Fruit fly (Drosophila melanogaster): ENCODE data around the gene CG44194.

CG44194 gene

dm6 chr3R:12995522-12995921, 2.0 kb downstream of the CG44194 start, which contains the start of gene CG7488 (continued):
- TF ChIP-seq Pdp1 (GFP tag; optimal IDR thresholded peaks at IDR 0.05) = peak in 1 of 2 experiments; percentile 86
- no peak for TF ChIP-seq gsb (GFP tag; IDR thresholded peaks at IDR 0.05)
- TF ChIP-seq Bgb (GFP tag; IDR thresholded peaks at IDR 0.05; ENCODE audit: partially characterized antibody) = peak; percentile 85
- TF ChIP-seq CG14710 (tag; optimal IDR thresholded peaks at IDR 0.05) = peak; percentile 26
- TF ChIP-seq HLH54F (GFP tag; optimal IDR thresholded peaks at IDR 0.05) = no peak
- peak; percentile 27 for TF ChIP-seq zen (tag; optimal IDR thresholded peaks at IDR 0.05)
- no peak for TF ChIP-seq CG5180 (GFP tag; optimal IDR thresholded peaks at IDR 0.05)
- no peak for TF ChIP-seq CG15479 (GFP tag; optimal IDR thresholded peaks at IDR 0.05)
- TF ChIP-seq CG6791 (GFP tag; IDR thresholded peaks at IDR 0.05; ENCODE audit: partially characterized antibody) = peak; percentile 89
- no peak for TF ChIP-seq shn (GFP tag; optimal IDR thresholded peaks at IDR 0.05)
- peak; percentile 85 for TF ChIP-seq tna (GFP tag; IDR thresholded peaks at IDR 0.05; ENCODE audit: partially characterized antibody)
- peak; percentile 84 for TF ChIP-seq hbn (GFP tag; IDR thresholded peaks at IDR 0.05; ENCODE audit: partially characterized antibody)
- peak; percentile 90 for TF ChIP-seq CG8388 (GFP tag; optimal IDR thresholded peaks at IDR 0.05)
- no peak for TF ChIP-seq mirr (GFP tag; optimal IDR thresholded peaks at IDR 0.05)
- peak; percentile 72; the same call in 1 of the 2 replicates for TF ChIP-seq amos (GFP tag; IDR thresholded peaks at IDR 0.05; ENCODE audit: partially characterized antibody)
- TF ChIP-seq CG13894 (tag; optimal IDR thresholded peaks at IDR 0.05) = no peak
- TF ChIP-seq Myb (GFP tag; optimal IDR thresholded peaks at IDR 0.05) = peak; percentile 13
- TF ChIP-seq NFAT (GFP tag; IDR thresholded peaks at IDR 0.05) = no peak
- no peak for TF ChIP-seq row (GFP tag; IDR thresholded peaks at IDR 0.05)
- TF ChIP-seq CG15514 (GFP tag; optimal IDR thresholded peaks at IDR 0.05) = peak; percentile 18
- TF ChIP-seq CG14014 (GFP tag; IDR thresholded peaks at IDR 0.05) = no peak
- peak; percentile 26 for TF ChIP-seq stwl (tag; optimal IDR thresholded peaks at IDR 0.05)
- TF ChIP-seq CG4854 (GFP tag; optimal IDR thresholded peaks at IDR 0.05) = no peak
- no peak for TF ChIP-seq tap (tag; optimal IDR thresholded peaks at IDR 0.05)
- peak; percentile 92 for TF ChIP-seq CG13287 (GFP tag; IDR thresholded peaks at IDR 0.05; ENCODE audit: partially characterized antibody)
- peak; percentile 2 for TF ChIP-seq Sin3A (optimal IDR thresholded peaks at IDR 0.05)
- TF ChIP-seq CG8089 (GFP tag; optimal IDR thresholded peaks at IDR 0.05) = no peak
- TF ChIP-seq CG15073 (GFP tag; optimal IDR thresholded peaks at IDR 0.05) = no peak
- TF ChIP-seq zen2 (GFP tag; IDR thresholded peaks at IDR 0.05; ENCODE audit: partially characterized antibody) = peak; percentile 84
- TF ChIP-seq Ptx1 (GFP tag; IDR thresholded peaks at IDR 0.05) = no peak
- TF ChIP-seq ftz-f1 (GFP tag; optimal IDR thresholded peaks at IDR 0.05) = no peak
- no peak for TF ChIP-seq H15 (GFP tag; IDR thresholded peaks at IDR 0.05)
- TF ChIP-seq her (GFP tag; optimal IDR thresholded peaks at IDR 0.05) = no peak
- no peak for TF ChIP-seq peb (GFP tag; IDR thresholded peaks at IDR 0.05)
- peak; percentile 54 for TF ChIP-seq YL-1 (GFP tag; optimal IDR thresholded peaks at IDR 0.05)
- TF ChIP-seq tup (GFP tag; optimal IDR thresholded peaks at IDR 0.05) = no peak
- no peak for TF ChIP-seq run (tag; optimal IDR thresholded peaks at IDR 0.05)
- peak; percentile 80 for TF ChIP-seq Dref (GFP tag; IDR thresholded peaks at IDR 0.05)
- TF ChIP-seq ssp (GFP tag; IDR thresholded peaks at IDR 0.05) = no peak
- no peak for TF ChIP-seq ham (GFP tag; IDR thresholded peaks at IDR 0.05)
- peak; percentile 78; the same call in 2 of the 3 replicates for TF ChIP-seq Opbp (GFP tag; IDR thresholded peaks at IDR 0.05; ENCODE audit: partially characterized antibody)
- peak; percentile 87 for TF ChIP-seq bbx (GFP tag; IDR thresholded peaks at IDR 0.05; ENCODE audit: partially characterized antibody)
- TF ChIP-seq CG12236 (GFP tag; optimal IDR thresholded peaks at IDR 0.05) = no peak
- peak; percentile 81; the same call in 1 of the 2 replicates for TF ChIP-seq nerfin-2 (GFP tag; IDR thresholded peaks at IDR 0.05; ENCODE audit: partially characterized antibody)
- peak; percentile 48 for TF ChIP-seq pzg (GFP tag; optimal IDR thresholded peaks at IDR 0.05)
- TF ChIP-seq CG7963 (GFP tag; IDR thresholded peaks at IDR 0.05; ENCODE audit: partially characterized antibody) = peak; percentile 70; the same call in 2 of the 3 replicates
- peak; percentile 71 for TF ChIP-seq vnd (GFP tag; IDR thresholded peaks at IDR 0.05; ENCODE audit: partially characterized antibody)
- TF ChIP-seq esg (GFP tag; conservative IDR thresholded peaks at IDR 0.05) = no peak
- TF ChIP-seq Sry-δ (GFP tag; optimal IDR thresholded peaks at IDR 0.05) = peak; percentile 69
- TF ChIP-seq Med (GFP tag) = peak; percentile 57

Data from whole organism, embryonic.